Fruit fly (Drosophila melanogaster): Measurements from ENCODE around the gene Atg17.

dm6 chr3R:5701104-5701503 lies 31.6 kb downstream of the Atg17 start:
- TF ChIP-seq Myc (optimal IDR thresholded peaks at IDR 0.05) (no peak), h (optimal IDR thresholded peaks at IDR 0.05) (no peak), insv (optimal IDR thresholded peaks at IDR 0.05) (no peak), psq (optimal IDR thresholded peaks at IDR 0.05) (no peak), Sin3A (optimal IDR thresholded peaks at IDR 0.05) (no peak), ttk (optimal IDR thresholded peaks at IDR 0.05) (no peak)
